Worm (Caenorhabditis elegans): ENCODE results near the gene F37C12.10.
A peak's percentile ranks its signal among the peaks of the same experiment; 100 is the strongest.

F37C12.10 gene

DNA sequence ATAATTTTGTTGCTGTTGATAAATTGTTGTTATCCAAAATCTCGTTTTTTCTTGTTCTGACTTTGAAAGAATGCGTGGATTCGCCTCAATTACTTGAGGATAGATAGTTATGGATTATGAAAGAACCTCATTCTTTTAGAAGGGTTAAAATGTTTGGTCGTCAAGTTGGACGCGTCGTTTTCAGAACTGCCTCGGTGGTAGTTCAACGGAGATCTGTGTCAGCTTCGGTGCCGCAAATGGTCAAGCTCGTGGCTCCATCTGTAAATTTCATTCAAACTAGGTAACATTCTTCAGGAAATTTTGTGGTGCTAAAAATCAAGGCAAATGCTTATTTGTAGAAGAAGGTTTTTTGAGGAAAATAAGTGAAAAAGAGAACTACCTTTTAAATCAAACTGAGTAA is 7.6 kb downstream of the F37C12.10 start, which contains the start of gene ndab-2:
Gene ndab-2 (plus strand): TSS at position 140 of the 400 bp plus-strand sequence.
- TF ChIP-seq hlh-15 (tag; optimal IDR thresholded peaks at IDR 0.05) (no peak), ceh-19 (GFP tag; optimal IDR thresholded peaks at IDR 0.05) (no peak), K02D7.2 (tag; optimal IDR thresholded peaks at IDR 0.05) (no peak), ceh-22 (tag; optimal IDR thresholded peaks at IDR 0.05) (no peak), T23F11.4 (GFP tag; optimal IDR thresholded peaks at IDR 0.05) (no peak), ref-2 (tag; optimal IDR thresholded peaks at IDR 0.05) (no peak), npax-4 (tag; optimal IDR thresholded peaks at IDR 0.05) (no peak), C38D4.7 (GFP tag; optimal IDR thresholded peaks at IDR 0.05) (no peak), hlh-6 (tag; optimal IDR thresholded peaks at IDR 0.05) (no peak), hlh-13 (GFP tag; optimal IDR thresholded peaks at IDR 0.05) (no peak), fkh-10 (GFP tag; optimal IDR thresholded peaks at IDR 0.05) (no peak), pax-1 (tag; optimal IDR thresholded peaks at IDR 0.05) (no peak), odd-2 (tag; optimal IDR thresholded peaks at IDR 0.05) (no peak)

DNA sequence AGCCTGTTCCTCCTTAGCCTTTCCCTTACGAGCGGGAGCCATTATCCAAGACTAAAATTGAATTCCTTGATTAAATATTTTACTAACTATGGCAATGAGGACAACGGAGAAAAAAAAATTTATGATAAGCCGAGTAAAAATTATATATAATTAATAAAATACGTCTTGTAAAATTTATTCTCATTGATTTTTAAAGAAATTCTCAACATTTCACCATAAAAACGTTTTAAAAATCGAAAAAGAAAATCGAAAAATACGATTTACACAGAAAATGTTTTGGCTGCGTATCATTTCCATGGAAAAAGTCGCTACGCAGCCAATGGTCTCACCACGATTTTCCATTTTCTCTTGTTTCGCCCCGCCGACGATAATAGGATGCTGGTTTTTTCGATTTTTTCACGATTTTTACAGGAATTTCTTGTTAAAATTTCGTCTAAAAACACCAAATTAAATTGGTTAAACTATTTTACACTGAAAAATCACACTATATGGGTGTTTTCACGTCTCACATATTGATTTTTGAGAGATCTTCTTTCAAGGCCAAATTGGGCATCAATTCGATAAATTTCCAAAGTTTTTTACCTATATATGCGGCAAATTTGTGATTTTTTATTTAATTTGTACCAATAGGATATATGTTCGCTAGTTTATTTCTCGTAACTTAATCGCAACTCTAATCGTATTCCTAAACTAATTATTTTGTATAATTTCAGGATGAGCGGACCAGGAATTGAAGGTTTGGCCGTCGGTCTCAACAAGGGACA is 8.5 kb downstream of the F37C12.10 start, which contains the start of the genes rps-14 and rpl-36:
Gene rps-14 (minus strand): TSS at position 51 of the 764 bp plus-strand sequence.
Gene rpl-36 (plus strand): TSS at position 714 of the 764 bp plus-strand sequence.
- no peak for TF ChIP-seq elt-2 (tag; optimal IDR thresholded peaks at IDR 0.05)
- TF ChIP-seq mec-3 (tag; optimal IDR thresholded peaks at IDR 0.05; ENCODE audit: borderline replicate concordance) = no peak
- peak; percentile 2 for TF ChIP-seq ref-2 (tag; optimal IDR thresholded peaks at IDR 0.05)
- peak; percentile 46 for TF ChIP-seq ceh-31 (tag; optimal IDR thresholded peaks at IDR 0.05)
- peak; percentile 87 for TF ChIP-seq nfya-1 (tag; optimal IDR thresholded peaks at IDR 0.05)
- TF ChIP-seq pax-1 (tag; optimal IDR thresholded peaks at IDR 0.05) = peak; percentile 81
- no peak for TF ChIP-seq ceh-24 (tag; optimal IDR thresholded peaks at IDR 0.05)
- TF ChIP-seq unc-42 (tag; optimal IDR thresholded peaks at IDR 0.05) = peak; percentile 64
- no peak for TF ChIP-seq ceh-22 (tag; optimal IDR thresholded peaks at IDR 0.05)
- peak; percentile 26 for TF ChIP-seq unc-86 (tag; optimal IDR thresholded peaks at IDR 0.05)
- TF ChIP-seq zip-5 (tag; optimal IDR thresholded peaks at IDR 0.05) = no peak
- TF ChIP-seq ceh-18 (tag; optimal IDR thresholded peaks at IDR 0.05) = peak; percentile 27
- TF ChIP-seq ceh-34 (tag; optimal IDR thresholded peaks at IDR 0.05) = peak; percentile 13
- TF ChIP-seq sox-2 (GFP tag; IDR thresholded peaks at IDR 0.05) = 0 out of 2 replicates have a peak, but pooled peaks have one; percentile 33
- peak; percentile 14 for TF ChIP-seq ceh-30 (tag; optimal IDR thresholded peaks at IDR 0.05)
- peak; percentile 18 for TF ChIP-seq tbx-2 (tag; optimal IDR thresholded peaks at IDR 0.05)

ce11 chrIII:7178497-7178896 is 9.7 kb downstream of the F37C12.10 start:
- TF ChIP-seq ceh-30 (tag; optimal IDR thresholded peaks at IDR 0.05) (no peak), odd-2 (tag; optimal IDR thresholded peaks at IDR 0.05) (no peak), lim-6 (tag; optimal IDR thresholded peaks at IDR 0.05) (no peak), fkh-6 (tag; optimal IDR thresholded peaks at IDR 0.05) (no peak), pha-2 (tag; optimal IDR thresholded peaks at IDR 0.05) (no peak), K02D7.2 (tag; optimal IDR thresholded peaks at IDR 0.05) (no peak), pqm-1 (tag; optimal IDR thresholded peaks at IDR 0.05) (no peak), nhr-232 (tag; optimal IDR thresholded peaks at IDR 0.05) (no peak), rnt-1 (tag; optimal IDR thresholded peaks at IDR 0.05) (no peak), unc-3 (GFP tag; conservative IDR thresholded peaks at IDR 0.05) (no peak), unc-3 (tag; optimal IDR thresholded peaks at IDR 0.05) (no peak), ceh-18 (tag; optimal IDR thresholded peaks at IDR 0.05) (no peak)

DNA sequence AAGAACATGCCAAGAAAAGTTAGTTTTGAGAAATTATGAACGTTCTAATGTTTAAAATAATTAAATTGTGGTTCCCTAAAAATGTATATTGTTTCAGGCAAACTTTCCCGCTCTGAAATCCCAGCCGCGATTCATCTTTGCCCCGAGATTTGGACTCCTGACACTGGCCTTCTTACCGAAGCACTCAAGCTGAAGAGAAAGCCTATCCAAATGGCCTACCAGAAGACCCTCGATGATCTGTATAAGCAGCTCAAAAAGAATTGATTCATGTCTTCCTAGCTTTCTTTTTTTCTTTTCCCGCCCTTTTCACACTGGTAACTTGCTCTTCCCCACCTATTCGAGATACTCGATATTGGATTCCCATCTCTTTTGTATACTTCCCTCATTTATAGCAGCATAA is 18.1 kb downstream of the F37C12.10 start:
- TF ChIP-seq hlh-15 (tag; optimal IDR thresholded peaks at IDR 0.05) (no peak), fax-1 (tag; optimal IDR thresholded peaks at IDR 0.05) (no peak), ahr-1 (tag; optimal IDR thresholded peaks at IDR 0.05) (no peak), npax-4 (tag; optimal IDR thresholded peaks at IDR 0.05) (no peak)

Measured in whole organism, late embryonic.